Fruit fly (Drosophila melanogaster): Measurements from ENCODE around the gene CG15208.

DNA sequence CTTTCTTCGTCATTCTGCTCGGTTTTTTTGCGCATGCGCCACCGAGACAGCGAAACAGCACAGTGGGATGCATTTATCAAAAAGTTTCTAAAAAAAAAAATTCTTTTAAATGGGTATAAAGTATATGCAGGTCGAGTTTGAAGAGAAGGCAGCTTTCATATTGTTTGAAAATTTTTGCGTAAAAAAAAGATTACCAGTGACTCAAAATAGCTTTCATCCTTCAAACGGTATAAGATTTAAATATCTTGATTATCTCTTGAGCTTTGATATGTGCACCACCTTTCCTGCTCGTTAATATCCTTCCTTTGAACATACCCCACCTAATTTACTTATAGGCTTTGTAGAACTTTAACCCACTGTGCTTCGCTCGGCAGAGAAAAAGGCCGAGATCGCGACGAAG, 5.3 kb downstream of the CG15208 start:
- TF ChIP-seq rgr (GFP tag; optimal IDR thresholded peaks at IDR 0.05), result no peak
- TF ChIP-seq tai (GFP tag; optimal IDR thresholded peaks at IDR 0.05), result no peak

Measured in whole organism, wandering third instar larva.